Worm (Caenorhabditis elegans) whole organism, midembryonic: ENCODE measurements around the gene hot-3.

ENCODE experiments used
- T22C8.4 ChIP-seq: fragments of 200-800 bp; sonication (Bioruptor generic); IDR thresholded peaks from 2 replicates; pipeline ENCODE4 v1.3.6; 2022; ENCODE audit warnings: missing genetic modification characterization, missing compliant biosample characterization
- cog-1 ChIP-seq: sonication (generic microtip); optimal IDR thresholded peaks from 2 replicates; lab custom pipeline; 2016; ENCODE audit warnings: missing genetic modification characterization, missing compliant biosample characterization
- flt-1 ChIP-seq: fragments of 200-800 bp; sonication (Bioruptor generic); IDR thresholded peaks from 2 replicates; pipeline ENCODE4 v1.3.6; 2022; ENCODE audit warnings: missing genetic modification characterization, missing compliant biosample characterization
- klf-2 ChIP-seq: fragments of 200-800 bp; sonication (Bioruptor generic); conservative IDR thresholded peaks from 2 replicates; pipeline ENCODE4 v1.3.6; 2022; ENCODE audit warnings: missing genetic modification reagents, missing genetic modification characterization, missing compliant biosample characterization
- med-1 ChIP-seq: sonication (generic microtip); optimal IDR thresholded peaks from 2 replicates; lab custom pipeline; 2017; ENCODE audit warnings: missing genetic modification characterization, mild to moderate bottlenecking, missing compliant biosample characterization, antibody characterized with exemption, missing genetic modification reagents; ENCODE audit not compliant: insufficient read depth
- ref-1 ChIP-seq: fragments of 200-800 bp; sonication (Bioruptor generic); conservative IDR thresholded peaks from 2 replicates; pipeline ENCODE4 v1.3.6; 2022; ENCODE audit warnings: missing genetic modification reagents, missing genetic modification characterization, missing compliant biosample characterization
- tab-1 ChIP-seq: fragments of 200-800 bp; sonication (Bioruptor generic); IDR thresholded peaks from 2 replicates; pipeline ENCODE4 v1.3.6; 2022; ENCODE audit warnings: missing genetic modification characterization, missing compliant biosample characterization
- ztf-23 ChIP-seq: fragments of 200-800 bp; sonication (Bioruptor generic); IDR thresholded peaks from 2 replicates; pipeline ENCODE4 v1.3.6; 2022; ENCODE audit warnings: missing genetic modification reagents, missing genetic modification characterization, missing compliant biosample characterization

- TF ChIP-seq tab-1 (GFP tag; lab: Robert Waterston, UW) (no peak), flt-1 (GFP tag; lab: Robert Waterston, UW) (no peak), T22C8.4 (GFP tag; lab: Robert Waterston, UW) (no peak), klf-2 (GFP tag; lab: Robert Waterston, UW) (no peak), ref-1 (no peak), cog-1 (no peak), ztf-23 (no peak), med-1 (GFP tag; lab: Kevin White, UChicago) (no peak)
These were observed 40.4 kb upstream of the hot-3 start for ce11 chrII:13972199-13972598.
